Worm (Caenorhabditis elegans) whole organism, L1 larva: ENCODE results near the gene oig-3.
A peak's percentile ranks its signal among the peaks of the same experiment; 100 is the strongest.

Experiments
- C34B4.2 ChIP-seq: sonication (generic microtip); optimal IDR thresholded peaks from 2 replicates; lab custom pipeline; 2017; ENCODE audit warnings: mild to moderate bottlenecking, missing genetic modification characterization, missing compliant biosample characterization
- alr-1 ChIP-seq: fragments of 200-800 bp; sonication (Bioruptor generic); optimal IDR thresholded peaks from 2 replicates; lab custom pipeline; 2018; ENCODE audit warnings: borderline replicate concordance, mild to moderate bottlenecking, missing genetic modification characterization, missing compliant biosample characterization
- elt-3 ChIP-seq, 6 experiments: fragments of 150-350 bp in 1 of 6; sonication (generic microtip); optimal IDR thresholded peaks; 2 replicates each; lab custom pipeline; 2017 to 2018; ENCODE audit warnings: missing biosample characterization in 6 of 6, missing genetic modification characterization in 6 of 6, inconsistent platforms in 1 of 6
- fkh-8 ChIP-seq: sonication (generic microtip); optimal IDR thresholded peaks from 2 replicates; lab custom pipeline; 2016; ENCODE audit warnings: mild to moderate bottlenecking, missing genetic modification characterization, missing compliant biosample characterization
- fos-1 ChIP-seq: fragments of 150-350 bp; optimal IDR thresholded peaks from 2 replicates; lab custom pipeline; 2014; ENCODE audit warnings: missing biosample characterization, missing genetic modification characterization
- lin-35 ChIP-seq, 2 experiments: fragments of 150-350 bp; optimal IDR thresholded peaks; 2 replicates each; lab custom pipeline; 2014; ENCODE audit warnings: missing biosample characterization in 2 of 2, missing genetic modification characterization in 2 of 2, missing genetic modification reagents in 2 of 2
- lin-39 ChIP-seq: fragments of 150-350 bp; optimal IDR thresholded peaks from 2 replicates; lab custom pipeline; 2014; ENCODE audit warnings: missing biosample characterization, missing genetic modification reagents, missing genetic modification characterization
- lir-3 ChIP-seq: sonication (generic microtip); optimal IDR thresholded peaks from 2 replicates; lab custom pipeline; 2016; ENCODE audit warnings: mild to moderate bottlenecking, missing genetic modification characterization, moderate library complexity, missing compliant biosample characterization; ENCODE audit not compliant: poor library complexity
- mef-2 ChIP-seq: fragments of 150-350 bp; optimal IDR thresholded peaks from 2 replicates; lab custom pipeline; 2014; ENCODE audit warnings: missing biosample characterization, missing genetic modification characterization
- nhr-11 ChIP-seq: fragments of 150-350 bp; optimal IDR thresholded peaks from 2 replicates; lab custom pipeline; 2014; ENCODE audit warnings: missing biosample characterization, missing genetic modification characterization
- nhr-237 ChIP-seq: fragments of 150-350 bp; optimal IDR thresholded peaks from 2 replicates; lab custom pipeline; 2014; ENCODE audit warnings: missing biosample characterization, missing genetic modification characterization
- nhr-76 ChIP-seq: sonication (generic microtip); optimal IDR thresholded peaks from 2 replicates; lab custom pipeline; 2017; ENCODE audit warnings: missing biosample characterization, missing genetic modification characterization
- skn-1 ChIP-seq: fragments of 150-350 bp; optimal IDR thresholded peaks from 2 replicates; lab custom pipeline; 2014; ENCODE audit warnings: missing biosample characterization, missing genetic modification characterization
- unc-62 ChIP-seq: fragments of 150-350 bp; optimal IDR thresholded peaks from 2 replicates; lab custom pipeline; 2014; ENCODE audit warnings: missing biosample characterization, missing genetic modification reagents, missing genetic modification characterization

DNA sequence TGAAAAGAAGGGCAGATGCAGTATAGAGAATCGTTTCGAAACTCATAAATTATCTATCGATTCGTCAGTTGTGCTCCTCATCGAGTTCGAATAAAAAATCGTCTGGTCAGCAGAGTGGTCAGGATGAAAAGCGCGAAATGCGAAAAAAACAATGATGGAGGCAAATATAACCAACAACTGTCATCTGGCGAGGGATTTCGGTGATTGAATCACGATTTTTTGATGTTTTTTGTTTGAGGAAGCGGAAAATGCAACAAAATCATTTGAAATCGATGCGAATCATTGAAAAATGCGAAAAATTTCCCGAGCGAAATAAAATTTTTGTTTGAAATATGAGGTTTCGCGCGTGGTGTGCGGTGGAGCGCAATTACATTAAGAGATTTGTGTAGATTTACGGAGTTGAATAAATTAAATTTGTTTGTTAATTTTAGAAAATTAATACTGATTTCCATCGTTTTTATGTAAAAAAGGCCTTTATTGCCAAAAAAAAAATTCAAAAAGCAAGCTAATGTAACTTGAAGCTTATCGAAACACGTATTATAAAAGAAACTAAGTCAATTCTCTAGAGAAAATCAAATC is 4.8 kb downstream of the oig-3 start, which contains the start of gene unc-61:
- TF ChIP-seq mef-2 (tag; lab: Kevin White, UChicago) (no peak), unc-62 (GFP tag; lab: Kevin White, UChicago) (no peak), nhr-76 (tag; lab: Kevin White, UChicago) (no peak), nhr-237 (no peak), nhr-11 (no peak), fos-1 (no peak), lin-35 (GFP tag; optimal IDR thresholded peaks at IDR 0.05; lab: Kevin White, UChicago) (peak; percentile 84 to 93), lir-3 (tag; lab: Kevin White, UChicago) (no peak), elt-3 (tag; optimal IDR thresholded peaks at IDR 0.05; lab: Kevin White, UChicago) (peak in 1 of 6 experiments; percentile 9), skn-1 (peak; percentile 61), C34B4.2 (no peak), alr-1 (no peak), lin-39 (tag; lab: Kevin White, UChicago) (no peak), fkh-8 (no peak)
